Fruit fly (Drosophila melanogaster) whole organism, embryonic: ENCODE data around the gene CG7714.

ENCODE experiments used
- B-H1 ChIP-seq: fragments of 200-800 bp; sonication (Bioruptor generic); IDR thresholded peaks from 3 replicates; pipeline ENCODE4 v1.3.6; 2022; ENCODE audit warnings: missing biosample characterization, missing genetic modification characterization
- BtbVII ChIP-seq: fragments of 200-800 bp; sonication (Bioruptor generic); optimal IDR thresholded peaks from 3 replicates; lab custom pipeline; 2017; ENCODE audit warnings: missing biosample characterization, mild to moderate bottlenecking, missing genetic modification characterization
- CG10147 ChIP-seq: fragments of 200-800 bp; sonication (Bioruptor generic); optimal IDR thresholded peaks from 2 replicates; lab custom pipeline; 2019; ENCODE audit warnings: missing biosample characterization, mild to moderate bottlenecking, missing genetic modification characterization, moderate library complexity
- CG1024 ChIP-seq: fragments of 200-800 bp; sonication (Bioruptor generic); IDR thresholded peaks from 2 replicates; pipeline ENCODE4 v1.3.6; 2022; ENCODE audit warnings: missing biosample characterization, missing genetic modification characterization
- CG11085 ChIP-seq: fragments of 200-800 bp; sonication (Bioruptor generic); IDR thresholded peaks from 2 replicates; pipeline ENCODE4 v1.3.6; 2022; ENCODE audit warnings: missing biosample characterization, missing genetic modification characterization
- CG11696 ChIP-seq: fragments of 200-800 bp; sonication (Bioruptor generic); IDR thresholded peaks from 2 replicates; pipeline ENCODE4 v1.3.6; 2022; ENCODE audit warnings: missing biosample characterization, missing genetic modification characterization
- CG12299 ChIP-seq: fragments of 200-800 bp; sonication (Bioruptor generic); optimal IDR thresholded peaks from 2 replicates; lab custom pipeline; 2018; ENCODE audit warnings: missing biosample characterization, mild to moderate bottlenecking, missing genetic modification characterization
- CG14667 ChIP-seq: fragments of 200-800 bp; sonication (Bioruptor generic); IDR thresholded peaks from 2 replicates; pipeline ENCODE4 v1.3.6; 2022; ENCODE audit warnings: missing biosample characterization, missing genetic modification characterization
- CG14860 ChIP-seq: fragments of 200-800 bp; sonication (Bioruptor generic); IDR thresholded peaks from 3 replicates; pipeline ENCODE4 v1.3.6; 2022; ENCODE audit warnings: missing biosample characterization, missing genetic modification characterization; ENCODE audit not compliant: partially characterized antibody
- CG15011 ChIP-seq: fragments of 200-800 bp; sonication (Bioruptor generic); optimal IDR thresholded peaks from 3 replicates; lab custom pipeline; 2018; ENCODE audit warnings: missing biosample characterization, mild to moderate bottlenecking, missing genetic modification characterization
- CG1602 ChIP-seq: fragments of 200-800 bp; sonication (Bioruptor generic); optimal IDR thresholded peaks from 3 replicates; lab custom pipeline; 2016; ENCODE audit warnings: missing biosample characterization, missing genetic modification characterization
- CG2712 ChIP-seq: fragments of 200-800 bp; optimal IDR thresholded peaks from 3 replicates; lab custom pipeline; 2019; ENCODE audit warnings: missing biosample characterization, mild to moderate bottlenecking, missing genetic modification characterization, moderate library complexity
- CG30403 ChIP-seq: fragments of 200-800 bp; sonication (Bioruptor generic); optimal IDR thresholded peaks from 3 replicates; lab custom pipeline; 2016; ENCODE audit warnings: missing biosample characterization, missing genetic modification characterization
- CG30431 ChIP-seq: fragments of 200-800 bp; sonication (Bioruptor generic); optimal IDR thresholded peaks from 2 replicates; lab custom pipeline; 2017; ENCODE audit warnings: missing biosample characterization, missing genetic modification characterization
- CG4424 ChIP-seq: fragments of 200-800 bp; sonication (Bioruptor generic); optimal IDR thresholded peaks from 3 replicates; lab custom pipeline; 2016; ENCODE audit warnings: missing biosample characterization, missing genetic modification characterization
- CG5245 ChIP-seq: fragments of 200-800 bp; sonication (Bioruptor generic); optimal IDR thresholded peaks from 3 replicates; lab custom pipeline; 2016; ENCODE audit warnings: missing biosample characterization, missing genetic modification characterization
- CG6272 ChIP-seq: fragments of 200-800 bp; sonication (Bioruptor generic); IDR thresholded peaks from 2 replicates; pipeline ENCODE4 v1.3.6; 2022; ENCODE audit warnings: missing biosample characterization, missing genetic modification characterization
- CG6791 ChIP-seq: fragments of 200-800 bp; sonication (Bioruptor generic); IDR thresholded peaks from 3 replicates; pipeline ENCODE4 v1.3.6; 2022; ENCODE audit warnings: missing biosample characterization, missing genetic modification characterization; ENCODE audit not compliant: partially characterized antibody
- CG7556 ChIP-seq: fragments of 200-800 bp; sonication (Bioruptor generic); optimal IDR thresholded peaks from 2 replicates; lab custom pipeline; 2017; ENCODE audit warnings: missing biosample characterization, mild to moderate bottlenecking, missing genetic modification characterization
- CG7786 ChIP-seq: fragments of 200-800 bp; sonication (Bioruptor generic); optimal IDR thresholded peaks from 2 replicates; lab custom pipeline; 2016; ENCODE audit warnings: missing biosample characterization, missing genetic modification characterization
- CG8089 ChIP-seq: fragments of 200-800 bp; sonication (Bioruptor generic); optimal IDR thresholded peaks from 3 replicates; lab custom pipeline; 2016; ENCODE audit warnings: missing biosample characterization, missing genetic modification characterization
- CG9609 ChIP-seq: fragments of 200-800 bp; sonication (Bioruptor generic); optimal IDR thresholded peaks from 3 replicates; lab custom pipeline; 2016; ENCODE audit warnings: missing biosample characterization, missing genetic modification characterization
- D ChIP-seq, 2 experiments: fragments of 200-800 bp in 1 of 2; fragments of >200 bp in 1 of 2; sonication (Bioruptor generic) in 1 of 2; optimal IDR thresholded peaks; 2 replicates in 1 of 2; 3 replicates in 1 of 2; lab custom pipeline; 2017; ENCODE audit warnings: mild to moderate bottlenecking in 1 of 2, missing biosample characterization in 1 of 2, missing genetic modification characterization in 1 of 2, missing genetic modification reagents in 1 of 2
- Dad ChIP-seq: fragments of 200-800 bp; sonication (Bioruptor generic); optimal IDR thresholded peaks from 3 replicates; lab custom pipeline; 2016; ENCODE audit warnings: missing biosample characterization, missing genetic modification characterization
- Dll ChIP-seq: fragments of 200-800 bp; sonication (Bioruptor generic); IDR thresholded peaks from 4 replicates; pipeline ENCODE4 v1.3.6; 2022; ENCODE audit warnings: missing biosample characterization, missing genetic modification characterization; ENCODE audit not compliant: partially characterized antibody
- Gug ChIP-seq: fragments of 200-800 bp; sonication (Bioruptor generic); IDR thresholded peaks from 4 replicates; pipeline ENCODE4 v1.3.6; 2022; ENCODE audit warnings: missing biosample characterization, missing genetic modification characterization
- Hmr ChIP-seq: fragments of 200-800 bp; sonication (Bioruptor generic); optimal IDR thresholded peaks from 3 replicates; lab custom pipeline; 2017; ENCODE audit warnings: mild to moderate bottlenecking, missing biosample characterization, missing genetic modification reagents, missing genetic modification characterization
- Lhr ChIP-seq: fragments of 200-800 bp; sonication (Bioruptor generic); optimal IDR thresholded peaks from 3 replicates; lab custom pipeline; 2017; ENCODE audit warnings: mild to moderate bottlenecking, missing biosample characterization, missing genetic modification reagents, missing genetic modification characterization
- MESR4 ChIP-seq: fragments of 200-800 bp; sonication (Bioruptor generic); optimal IDR thresholded peaks from 2 replicates; lab custom pipeline; 2018; ENCODE audit warnings: missing biosample characterization, mild to moderate bottlenecking, missing genetic modification characterization, moderate library complexity
- Med ChIP-seq: fragments of 200-800 bp; sonication (Bioruptor generic); peaks from one replicate; lab custom pipeline; 2016; ENCODE audit warnings: missing biosample characterization, missing genetic modification characterization, mild to moderate bottlenecking, inconsistent platforms, moderate library complexity
- Meics ChIP-seq: fragments of 200-800 bp; sonication (Bioruptor generic); optimal IDR thresholded peaks from 2 replicates; lab custom pipeline; 2017; ENCODE audit warnings: missing biosample characterization, mild to moderate bottlenecking, missing genetic modification characterization
- Poxn ChIP-seq: fragments of 200-800 bp; sonication (Bioruptor generic); IDR thresholded peaks from 2 replicates; pipeline ENCODE4 v1.3.6; 2022; ENCODE audit warnings: missing biosample characterization, missing genetic modification characterization
- Tbp ChIP-seq: fragments of >200 bp; optimal IDR thresholded peaks from 2 replicates; lab custom pipeline; 2018; ENCODE audit warnings: missing biosample characterization, missing genetic modification characterization
- al ChIP-seq: fragments of 200-800 bp; sonication (Bioruptor generic); IDR thresholded peaks from 2 replicates; pipeline ENCODE4 v1.3.6; 2022; ENCODE audit warnings: missing biosample characterization, missing genetic modification characterization
- bcd ChIP-seq: fragments of 200-800 bp; sonication (Bioruptor generic); optimal IDR thresholded peaks from 2 replicates; lab custom pipeline; 2017; ENCODE audit warnings: missing biosample characterization, mild to moderate bottlenecking, missing genetic modification characterization
- caup ChIP-seq: fragments of 200-800 bp; sonication (Bioruptor generic); optimal IDR thresholded peaks from 3 replicates; lab custom pipeline; 2017; ENCODE audit warnings: missing biosample characterization, mild to moderate bottlenecking, missing genetic modification characterization, moderate library complexity; ENCODE audit not compliant: severe bottlenecking
- chif ChIP-seq, 2 experiments: fragments of 200-800 bp; sonication (Bioruptor generic); optimal IDR thresholded peaks; 3 replicates each; lab custom pipeline; 2016; ENCODE audit warnings: missing biosample characterization in 2 of 2, missing genetic modification characterization in 2 of 2
- chinmo ChIP-seq: fragments of 200-800 bp; sonication (Bioruptor generic); IDR thresholded peaks from 4 replicates; pipeline ENCODE4 v1.3.6; 2022; ENCODE audit warnings: missing biosample characterization, missing genetic modification characterization; ENCODE audit not compliant: partially characterized antibody
- chn ChIP-seq: fragments of 200-800 bp; sonication (Bioruptor generic); optimal IDR thresholded peaks from 2 replicates; lab custom pipeline; 2016; ENCODE audit warnings: missing biosample characterization, missing genetic modification characterization
- croc ChIP-seq: fragments of 200-800 bp; sonication (Bioruptor generic); conservative IDR thresholded peaks from 3 replicates; pipeline ENCODE4 v1.3.6; 2022; ENCODE audit warnings: missing biosample characterization, missing genetic modification characterization
- crol ChIP-seq: fragments of 200-800 bp; sonication (Bioruptor generic); IDR thresholded peaks from 2 replicates; pipeline ENCODE4 v1.3.6; 2022; ENCODE audit warnings: missing biosample characterization, missing genetic modification characterization
- da ChIP-seq: fragments of 200-800 bp; sonication (Bioruptor generic); optimal IDR thresholded peaks from 2 replicates; lab custom pipeline; 2016; ENCODE audit warnings: missing biosample characterization, missing genetic modification characterization
- esg ChIP-seq: fragments of 200-800 bp; sonication (Bioruptor generic); conservative IDR thresholded peaks from 2 replicates; pipeline ENCODE4 v1.3.6; 2022; ENCODE audit warnings: missing biosample characterization, missing genetic modification characterization
- eve ChIP-seq, 2 experiments: fragments of >200 bp; optimal IDR thresholded peaks; 2 replicates each; lab custom pipeline; 2017; ENCODE audit warnings: missing biosample characterization in 2 of 2, missing genetic modification characterization in 2 of 2
- fd3F ChIP-seq: fragments of 200-800 bp; sonication (Bioruptor generic); optimal IDR thresholded peaks from 2 replicates; lab custom pipeline; 2018; ENCODE audit warnings: missing biosample characterization, mild to moderate bottlenecking, missing genetic modification characterization, moderate library complexity
- ftz-f1 ChIP-seq: fragments of 200-800 bp; sonication (Bioruptor generic); optimal IDR thresholded peaks from 2 replicates; lab custom pipeline; 2016; ENCODE audit warnings: missing biosample characterization, missing genetic modification characterization
- peb ChIP-seq: fragments of 200-800 bp; sonication (Bioruptor generic); IDR thresholded peaks from 2 replicates; pipeline ENCODE4 v1.3.6; 2022; ENCODE audit warnings: missing biosample characterization, missing genetic modification characterization
- usp ChIP-seq: fragments of >200 bp; optimal IDR thresholded peaks from 2 replicates; lab custom pipeline; 2017; ENCODE audit warnings: missing biosample characterization, missing genetic modification characterization
- zen2 ChIP-seq: fragments of 200-800 bp; sonication (Bioruptor generic); IDR thresholded peaks from 3 replicates; pipeline ENCODE4 v1.3.6; 2022; ENCODE audit warnings: missing biosample characterization, missing genetic modification characterization; ENCODE audit not compliant: partially characterized antibody

Gene CG7714

dm6 chr3R:18758548-18759257, 32.5 kb upstream of the CG7714 start, which contains the start of gene Epg5 (continued):
- TF ChIP-seq chif (GFP tag; optimal IDR thresholded peaks at IDR 0.05; lab: Kevin White, UChicago) (peak; percentile 34 to 65), peb (GFP tag; lab: Robert Waterston, UW) (peak; percentile 50; the same call in 1 of the 2 replicates), CG12299 (tag; lab: Kevin White, UChicago) (peak; percentile 29), Hmr (GFP tag; lab: Kevin White, UChicago) (no peak), CG1024 (no peak), CG4424 (GFP tag; lab: Kevin White, UChicago) (peak; percentile 72), chn (GFP tag; lab: Kevin White, UChicago) (peak; percentile 85), Gug (GFP tag; lab: Robert Waterston, UW) (peak; percentile 83; the same call in 3 of the 4 replicates), Meics (no peak), zen2 (GFP tag; lab: Robert Waterston, UW) (peak; percentile 95), CG7556 (GFP tag; lab: Kevin White, UChicago) (no peak), esg (GFP tag; lab: Robert Waterston, UW) (peak; percentile 56), chinmo (GFP tag; lab: Robert Waterston, UW) (peak; percentile 88; the same call in 3 of the 4 replicates), CG30403 (GFP tag; lab: Kevin White, UChicago) (peak; percentile 87), CG11696 (GFP tag; lab: Robert Waterston, UW) (no peak), Dad (peak; percentile 69), CG10147 (GFP tag; lab: Kevin White, UChicago) (no peak), B-H1 (GFP tag; lab: Robert Waterston, UW) (peak; percentile 31; the same call in 1 of the 3 replicates), CG1602 (GFP tag; lab: Kevin White, UChicago) (peak; percentile 66), fd3F (no peak), CG11085 (GFP tag; lab: Robert Waterston, UW) (peak; percentile 73), D (optimal IDR thresholded peaks at IDR 0.05; lab: Kevin White, UChicago) (no peak), D (GFP tag; optimal IDR thresholded peaks at IDR 0.05; lab: Kevin White, UChicago) (no peak), Lhr (GFP tag; lab: Kevin White, UChicago) (peak; percentile 29), ftz-f1 (peak; percentile 42), al (GFP tag; lab: Robert Waterston, UW) (peak; percentile 73), CG30431 (peak; percentile 30), CG5245 (GFP tag; lab: Kevin White, UChicago) (peak; percentile 32), CG14667 (GFP tag; lab: Robert Waterston, UW) (peak; percentile 38), CG15011 (GFP tag; lab: Kevin White, UChicago) (no peak), Tbp (GFP tag; lab: Kevin White, UChicago) (no peak), eve (GFP tag; optimal IDR thresholded peaks at IDR 0.05; lab: Kevin White, UChicago) (no peak), Med (peak; percentile 97), CG7786 (GFP tag; lab: Kevin White, UChicago) (peak; percentile 62), bcd (no peak), Dll (peak; percentile 100), BtbVII (no peak), CG6272 (GFP tag; lab: Robert Waterston, UW) (peak; percentile 84), usp (GFP tag; lab: Kevin White, UChicago) (no peak), da (GFP tag; lab: Kevin White, UChicago) (no peak), crol (no peak), CG14860 (GFP tag; lab: Robert Waterston, UW) (peak; percentile 98), caup (GFP tag; lab: Kevin White, UChicago) (no peak), CG2712 (tag; lab: Kevin White, UChicago) (no peak), MESR4 (peak; percentile 55), CG8089 (GFP tag; lab: Kevin White, UChicago) (peak; percentile 45), Poxn (GFP tag; lab: Robert Waterston, UW) (peak; percentile 41; the same call in 1 of the 2 replicates), CG9609 (peak; percentile 59), croc (peak; percentile 62), CG6791 (GFP tag; lab: Robert Waterston, UW) (peak; percentile 95)
